Fruit fly (Drosophila melanogaster) whole organism, embryonic: ENCODE results near the gene CG11294.

ENCODE experiments used
- CG10462 ChIP-seq: fragments of 200-800 bp; sonication (Bioruptor generic); optimal IDR thresholded peaks from 2 replicates; lab custom pipeline; 2016; ENCODE audit warnings: missing biosample characterization, missing genetic modification characterization
- CG12155 ChIP-seq: fragments of 200-800 bp; sonication (Bioruptor generic); optimal IDR thresholded peaks from 3 replicates; lab custom pipeline; 2016; ENCODE audit warnings: missing biosample characterization, missing genetic modification characterization
- CG14441 ChIP-seq: fragments of 200-800 bp; sonication (Bioruptor generic); IDR thresholded peaks from 2 replicates; pipeline ENCODE4 v1.3.6; 2022; ENCODE audit warnings: missing biosample characterization, missing genetic modification characterization
- CG14965 ChIP-seq: fragments of 200-800 bp; sonication (Bioruptor generic); optimal IDR thresholded peaks from 2 replicates; lab custom pipeline; 2016; ENCODE audit warnings: missing biosample characterization, missing genetic modification characterization, borderline replicate concordance
- CG16815 ChIP-seq: fragments of 200-800 bp; sonication (Bioruptor generic); optimal IDR thresholded peaks from 3 replicates; lab custom pipeline; 2017; ENCODE audit warnings: missing biosample characterization, mild to moderate bottlenecking, missing genetic modification characterization
- CG17328 ChIP-seq: fragments of 200-800 bp; sonication (Bioruptor generic); IDR thresholded peaks from 2 replicates; pipeline ENCODE4 v1.3.6; 2022; ENCODE audit warnings: missing biosample characterization, missing genetic modification characterization
- CG18764 ChIP-seq: fragments of 200-800 bp; sonication (Bioruptor generic); optimal IDR thresholded peaks from 3 replicates; lab custom pipeline; 2016; ENCODE audit warnings: missing biosample characterization, missing genetic modification characterization
- CG2120 ChIP-seq: fragments of 200-800 bp; sonication (Bioruptor generic); optimal IDR thresholded peaks from 3 replicates; lab custom pipeline; 2016; ENCODE audit warnings: missing biosample characterization, missing genetic modification characterization
- CG2129 ChIP-seq: fragments of 200-800 bp; sonication (Bioruptor generic); IDR thresholded peaks from 2 replicates; pipeline ENCODE4 v1.3.6; 2022; ENCODE audit warnings: missing biosample characterization, missing genetic modification characterization; ENCODE audit not compliant: partially characterized antibody
- CG2202 ChIP-seq: fragments of 200-800 bp; sonication (Bioruptor generic); optimal IDR thresholded peaks from 2 replicates; lab custom pipeline; 2018; ENCODE audit warnings: missing biosample characterization, mild to moderate bottlenecking, missing genetic modification characterization
- CG30403 ChIP-seq: fragments of 200-800 bp; sonication (Bioruptor generic); optimal IDR thresholded peaks from 3 replicates; lab custom pipeline; 2016; ENCODE audit warnings: missing biosample characterization, missing genetic modification characterization
- CG30431 ChIP-seq: fragments of 200-800 bp; sonication (Bioruptor generic); optimal IDR thresholded peaks from 2 replicates; lab custom pipeline; 2017; ENCODE audit warnings: missing biosample characterization, missing genetic modification characterization
- CG3838 ChIP-seq: fragments of 200-800 bp; sonication (Bioruptor generic); optimal IDR thresholded peaks from 3 replicates; lab custom pipeline; 2016; ENCODE audit warnings: missing biosample characterization, missing genetic modification characterization
- CG4328 ChIP-seq: fragments of 200-800 bp; sonication (Bioruptor generic); optimal IDR thresholded peaks from 3 replicates; lab custom pipeline; 2017; ENCODE audit warnings: missing biosample characterization, missing genetic modification reagents, missing genetic modification characterization
- CG4820 ChIP-seq: fragments of 200-800 bp; sonication (Bioruptor generic); optimal IDR thresholded peaks from 3 replicates; lab custom pipeline; 2016; ENCODE audit warnings: missing biosample characterization, missing genetic modification characterization
- CG6854 ChIP-seq: fragments of 200-800 bp; sonication (Bioruptor generic); optimal IDR thresholded peaks from 3 replicates; lab custom pipeline; 2017; ENCODE audit warnings: missing biosample characterization, mild to moderate bottlenecking, missing genetic modification characterization
- CG7839 ChIP-seq: fragments of 200-800 bp; sonication (Bioruptor generic); optimal IDR thresholded peaks from 3 replicates; lab custom pipeline; 2018; ENCODE audit warnings: missing biosample characterization, mild to moderate bottlenecking, missing genetic modification characterization, moderate library complexity
- CG9437 ChIP-seq: fragments of 200-800 bp; sonication (Bioruptor generic); optimal IDR thresholded peaks from 2 replicates; lab custom pipeline; 2018; ENCODE audit warnings: missing biosample characterization, mild to moderate bottlenecking, missing genetic modification characterization
- CG9797 ChIP-seq: fragments of 200-800 bp; sonication (Bioruptor generic); optimal IDR thresholded peaks from 3 replicates; lab custom pipeline; 2018; ENCODE audit warnings: missing biosample characterization, mild to moderate bottlenecking, missing genetic modification characterization
- CG9817 ChIP-seq: fragments of 200-800 bp; sonication (Bioruptor generic); optimal IDR thresholded peaks from 2 replicates; lab custom pipeline; 2018; ENCODE audit warnings: missing biosample characterization, mild to moderate bottlenecking, missing genetic modification characterization, moderate library complexity
- D ChIP-seq, 2 experiments: fragments of 200-800 bp in 1 of 2; fragments of >200 bp in 1 of 2; sonication (Bioruptor generic) in 1 of 2; optimal IDR thresholded peaks; 2 replicates in 1 of 2; 3 replicates in 1 of 2; lab custom pipeline; 2017; ENCODE audit warnings: mild to moderate bottlenecking in 1 of 2, missing biosample characterization in 1 of 2, missing genetic modification characterization in 1 of 2, missing genetic modification reagents in 1 of 2
- D19A ChIP-seq: fragments of 200-800 bp; optimal IDR thresholded peaks from 3 replicates; lab custom pipeline; 2019; ENCODE audit warnings: missing biosample characterization, mild to moderate bottlenecking, missing genetic modification characterization, moderate library complexity
- Ets97D ChIP-seq: fragments of 200-800 bp; sonication (Bioruptor generic); optimal IDR thresholded peaks from 3 replicates; lab custom pipeline; 2016; ENCODE audit warnings: missing biosample characterization, missing genetic modification characterization
- HLH4C ChIP-seq: fragments of 200-800 bp; sonication (Bioruptor generic); IDR thresholded peaks from 3 replicates; pipeline ENCODE4 v1.3.6; 2022; ENCODE audit warnings: missing biosample characterization, missing genetic modification characterization; ENCODE audit not compliant: partially characterized antibody
- NC2α ChIP-seq: fragments of 200-800 bp; sonication (Bioruptor generic); optimal IDR thresholded peaks from 2 replicates; lab custom pipeline; 2016; ENCODE audit warnings: missing biosample characterization, missing genetic modification characterization
- Nf-YB ChIP-seq: fragments of 200-800 bp; sonication (Bioruptor generic); optimal IDR thresholded peaks from 3 replicates; lab custom pipeline; 2019; ENCODE audit warnings: missing biosample characterization, mild to moderate bottlenecking, missing genetic modification characterization, moderate library complexity
- Rx ChIP-seq: fragments of 200-800 bp; sonication (Bioruptor generic); IDR thresholded peaks from 2 replicates; pipeline ENCODE4 v1.3.6; 2022; ENCODE audit warnings: missing biosample characterization, missing genetic modification characterization
- Six4 ChIP-seq: fragments of 200-800 bp; sonication (Bioruptor generic); optimal IDR thresholded peaks from 2 replicates; lab custom pipeline; 2016; ENCODE audit warnings: missing biosample characterization, missing genetic modification characterization
- Vsx1 ChIP-seq: fragments of 200-800 bp; sonication (Bioruptor generic); optimal IDR thresholded peaks from 2 replicates; lab custom pipeline; 2017; ENCODE audit warnings: missing biosample characterization, mild to moderate bottlenecking, missing genetic modification characterization, missing genetic modification reagents
- bigmax ChIP-seq: fragments of 200-800 bp; sonication (Bioruptor generic); optimal IDR thresholded peaks from 2 replicates; lab custom pipeline; 2018; ENCODE audit warnings: missing biosample characterization, mild to moderate bottlenecking, missing genetic modification characterization
- br ChIP-seq: fragments of >200 bp; optimal IDR thresholded peaks from 2 replicates; lab custom pipeline; 2017
- bsh ChIP-seq, 2 experiments: fragments of 200-800 bp; sonication (Bioruptor generic); optimal IDR thresholded peaks; 2 replicates each; lab custom pipeline; 2017 to 2018; ENCODE audit warnings: mild to moderate bottlenecking in 2 of 2, missing biosample characterization in 2 of 2, missing genetic modification characterization in 2 of 2, moderate library complexity in 1 of 2
- cad ChIP-seq: fragments of >200 bp; optimal IDR thresholded peaks from 2 replicates; lab custom pipeline; 2017; ENCODE audit warnings: missing biosample characterization, missing genetic modification characterization
- croc ChIP-seq: fragments of 200-800 bp; sonication (Bioruptor generic); conservative IDR thresholded peaks from 3 replicates; pipeline ENCODE4 v1.3.6; 2022; ENCODE audit warnings: missing biosample characterization, missing genetic modification characterization
- dimm ChIP-seq: fragments of 200-800 bp; sonication (Bioruptor generic); IDR thresholded peaks from 2 replicates; pipeline ENCODE4 v1.3.6; 2022; ENCODE audit warnings: missing biosample characterization, missing genetic modification characterization
- dmrt11E ChIP-seq: fragments of 200-800 bp; sonication (Bioruptor generic); optimal IDR thresholded peaks from 3 replicates; lab custom pipeline; 2018; ENCODE audit warnings: missing biosample characterization, mild to moderate bottlenecking, missing genetic modification characterization, moderate library complexity
- gcm2 ChIP-seq: fragments of 200-800 bp; sonication (Bioruptor generic); optimal IDR thresholded peaks from 2 replicates; lab custom pipeline; 2016; ENCODE audit warnings: missing biosample characterization, missing genetic modification characterization
- klu ChIP-seq: fragments of 200-800 bp; sonication (Bioruptor generic); IDR thresholded peaks from 2 replicates; pipeline ENCODE4 v1.3.6; 2022; ENCODE audit warnings: missing biosample characterization, missing genetic modification characterization
- p53 ChIP-seq: fragments of 200-800 bp; sonication (Bioruptor generic); optimal IDR thresholded peaks from 2 replicates; lab custom pipeline; 2016; ENCODE audit warnings: missing biosample characterization, missing genetic modification characterization
- pb ChIP-seq: fragments of 200-800 bp; sonication (Bioruptor generic); optimal IDR thresholded peaks from 3 replicates; lab custom pipeline; 2016; ENCODE audit warnings: missing biosample characterization, missing genetic modification characterization
- prd ChIP-seq, 3 experiments: fragments of >200 bp in 2 of 3; fragments of 200-800 bp in 1 of 3; sonication (Bioruptor generic) in 1 of 3; optimal IDR thresholded peaks in 2 of 3; IDR thresholded peaks in 1 of 3; 2 replicates in 2 of 3; 3 replicates in 1 of 3; pipeline versions ENCODE4 v1.3.6 to Lab custom; 2017 to 2022; ENCODE audit warnings: missing biosample characterization in 1 of 3, missing genetic modification characterization in 1 of 3
- repo ChIP-seq: fragments of 200-800 bp; sonication (Bioruptor generic); optimal IDR thresholded peaks from 2 replicates; lab custom pipeline; 2016; ENCODE audit warnings: missing biosample characterization, missing genetic modification characterization
- salm ChIP-seq: fragments of 200-800 bp; sonication (Bioruptor generic); optimal IDR thresholded peaks from 2 replicates; lab custom pipeline; 2018; ENCODE audit warnings: missing biosample characterization, mild to moderate bottlenecking, missing genetic modification characterization
- seq ChIP-seq: fragments of 200-800 bp; sonication (Bioruptor generic); IDR thresholded peaks from 2 replicates; pipeline ENCODE4 v1.3.6; 2022; ENCODE audit warnings: missing biosample characterization, missing genetic modification characterization
- shn ChIP-seq: fragments of 200-800 bp; sonication (Bioruptor generic); optimal IDR thresholded peaks from 3 replicates; lab custom pipeline; 2016; ENCODE audit warnings: missing biosample characterization, missing genetic modification characterization
- slbo ChIP-seq: fragments of 200-800 bp; sonication (Bioruptor generic); IDR thresholded peaks from 2 replicates; pipeline ENCODE4 v1.3.6; 2022; ENCODE audit warnings: missing biosample characterization, missing genetic modification characterization
- ttk ChIP-seq: fragments of 200-800 bp; sonication (Bioruptor generic); IDR thresholded peaks from 2 replicates; pipeline ENCODE4 v2.1.2; 2022; ENCODE audit warnings: missing biosample characterization, missing genetic modification characterization
- vfl ChIP-seq: fragments of 200-800 bp; sonication (Bioruptor generic); optimal IDR thresholded peaks from 2 replicates; lab custom pipeline; 2016; ENCODE audit warnings: missing biosample characterization, missing genetic modification characterization
- wdn ChIP-seq: fragments of 200-800 bp; sonication (Bioruptor generic); IDR thresholded peaks from 2 replicates; pipeline ENCODE4 v1.3.6; 2022; ENCODE audit warnings: missing biosample characterization, missing genetic modification characterization

The CG11294 gene

dm6 chrX:8681189-8681821 is 12.1 kb downstream of the CG11294 start, which contains the start of gene CAH3 (continued):
- TF ChIP-seq cad (GFP tag; lab: Kevin White, UChicago) (no peak), HLH4C (0 out of 3 replicates have a peak, but pooled peaks have one; percentile 37), Rx (GFP tag; lab: Robert Waterston, UW) (peak; percentile 90), bigmax (GFP tag; lab: Kevin White, UChicago) (no peak), pb (GFP tag; lab: Kevin White, UChicago) (peak; percentile 93), CG2120 (GFP tag; lab: Kevin White, UChicago) (peak; percentile 95), klu (peak; percentile 73), dimm (GFP tag; lab: Robert Waterston, UW) (peak; percentile 62), CG4328 (GFP tag; lab: Kevin White, UChicago) (peak; percentile 92), salm (tag; lab: Kevin White, UChicago) (peak; percentile 84), prd (optimal IDR thresholded peaks at IDR 0.05; lab: Kevin White, UChicago) (no peak), prd (GFP tag; IDR thresholded peaks at IDR 0.05; lab: Robert Waterston, UW) (peak; percentile 92), CG30403 (peak; percentile 96), gcm2 (GFP tag; lab: Kevin White, UChicago) (peak; percentile 77), wdn (GFP tag; lab: Robert Waterston, UW) (peak; percentile 90), croc (peak; percentile 88), Ets97D (GFP tag; lab: Kevin White, UChicago) (peak; percentile 80), D19A (peak; percentile 90), CG14965 (peak; percentile 45), bsh (GFP tag; optimal IDR thresholded peaks at IDR 0.05; lab: Kevin White, UChicago) (peak; percentile 84 to 95), Nf-YB (GFP tag; lab: Kevin White, UChicago) (peak; percentile 85), seq (GFP tag; lab: Robert Waterston, UW) (peak; percentile 91), CG2129 (no peak), p53 (GFP tag; lab: Kevin White, UChicago) (peak; percentile 84), repo (GFP tag; lab: Kevin White, UChicago) (peak; percentile 92), CG7839 (tag; lab: Kevin White, UChicago) (peak; percentile 95), CG9437 (GFP tag; lab: Kevin White, UChicago) (peak; percentile 82), CG14441 (GFP tag; lab: Robert Waterston, UW) (peak; percentile 92), NC2α (GFP tag; lab: Kevin White, UChicago) (peak; percentile 85), br (lab: Kevin White, UChicago) (no peak), CG2202 (peak; percentile 88), CG9797 (GFP tag; lab: Kevin White, UChicago) (peak; percentile 63), CG6854 (peak; percentile 89), CG9817 (tag; lab: Kevin White, UChicago) (peak; percentile 95), shn (GFP tag; lab: Kevin White, UChicago) (peak; percentile 94), CG18764 (GFP tag; lab: Kevin White, UChicago) (peak; percentile 88), ttk (GFP tag; lab: Robert Waterston, UW) (peak; percentile 91), CG12155 (GFP tag; lab: Kevin White, UChicago) (peak; percentile 90), CG3838 (GFP tag; lab: Kevin White, UChicago) (peak; percentile 64), CG10462 (GFP tag; lab: Kevin White, UChicago) (peak; percentile 81), vfl (GFP tag; lab: Kevin White, UChicago) (peak; percentile 92), CG4820 (peak; percentile 100), Vsx1 (GFP tag; lab: Kevin White, UChicago) (peak; percentile 73), D (optimal IDR thresholded peaks at IDR 0.05; lab: Kevin White, UChicago) (no peak), D (GFP tag; optimal IDR thresholded peaks at IDR 0.05; lab: Kevin White, UChicago) (peak; percentile 91), slbo (GFP tag; lab: Robert Waterston, UW) (peak; percentile 93), dmrt11E (peak; percentile 94), CG30431 (peak; percentile 92), Six4 (GFP tag; lab: Kevin White, UChicago) (peak; percentile 87), CG17328 (peak; percentile 95), CG16815 (GFP tag; lab: Kevin White, UChicago) (peak; percentile 88)
